Fruit fly (Drosophila melanogaster) whole organism, embryonic: Measurements from ENCODE around the gene CG10274.

ENCODE experiments used
- Asciz ChIP-seq: fragments of 200-800 bp; sonication (Bioruptor generic); optimal IDR thresholded peaks from 2 replicates; lab custom pipeline; 2017; ENCODE audit warnings: missing biosample characterization, mild to moderate bottlenecking, missing genetic modification characterization, missing genetic modification reagents
- Bgb ChIP-seq: fragments of 200-800 bp; sonication (Bioruptor generic); IDR thresholded peaks from 2 replicates; pipeline ENCODE4 v1.3.6; 2022; ENCODE audit warnings: missing biosample characterization, missing genetic modification characterization; ENCODE audit not compliant: partially characterized antibody
- CG10147 ChIP-seq: fragments of 200-800 bp; sonication (Bioruptor generic); optimal IDR thresholded peaks from 2 replicates; lab custom pipeline; 2019; ENCODE audit warnings: missing biosample characterization, mild to moderate bottlenecking, missing genetic modification characterization, moderate library complexity
- CG1024 ChIP-seq: fragments of 200-800 bp; sonication (Bioruptor generic); IDR thresholded peaks from 2 replicates; pipeline ENCODE4 v1.3.6; 2022; ENCODE audit warnings: missing biosample characterization, missing genetic modification characterization
- CG12942 ChIP-seq: fragments of 200-800 bp; sonication (Bioruptor generic); optimal IDR thresholded peaks from 3 replicates; lab custom pipeline; 2016; ENCODE audit warnings: missing biosample characterization, missing genetic modification characterization
- CG13287 ChIP-seq: fragments of 200-800 bp; sonication (Bioruptor generic); IDR thresholded peaks from 2 replicates; pipeline ENCODE4 v1.3.6; 2022; ENCODE audit warnings: missing biosample characterization, missing genetic modification characterization; ENCODE audit not compliant: partially characterized antibody
- CG17568 ChIP-seq: fragments of 200-800 bp; sonication (Bioruptor generic); optimal IDR thresholded peaks from 2 replicates; lab custom pipeline; 2018; ENCODE audit warnings: missing biosample characterization, mild to moderate bottlenecking, missing genetic modification characterization, moderate library complexity
- CG18011 ChIP-seq: fragments of 200-800 bp; sonication (Bioruptor generic); optimal IDR thresholded peaks from 2 replicates; lab custom pipeline; 2017; ENCODE audit warnings: missing biosample characterization, missing genetic modification characterization, mild to moderate bottlenecking, moderate library complexity, missing genotype
- CG18262 ChIP-seq: fragments of 200-800 bp; optimal IDR thresholded peaks from 3 replicates; lab custom pipeline; 2019; ENCODE audit warnings: missing biosample characterization, mild to moderate bottlenecking, missing genetic modification characterization, moderate library complexity
- CG2129 ChIP-seq: fragments of 200-800 bp; sonication (Bioruptor generic); IDR thresholded peaks from 2 replicates; pipeline ENCODE4 v1.3.6; 2022; ENCODE audit warnings: missing biosample characterization, missing genetic modification characterization; ENCODE audit not compliant: partially characterized antibody
- CG4854 ChIP-seq: fragments of 200-800 bp; sonication (Bioruptor generic); optimal IDR thresholded peaks from 2 replicates; lab custom pipeline; 2016; ENCODE audit warnings: missing biosample characterization, missing genetic modification characterization, inconsistent platforms
- CG5180 ChIP-seq: fragments of 200-800 bp; sonication (Bioruptor generic); optimal IDR thresholded peaks from 3 replicates; lab custom pipeline; 2017; ENCODE audit warnings: missing biosample characterization, missing genetic modification characterization, mild to moderate bottlenecking, moderate library complexity, missing genetic modification reagents
- CG6254 ChIP-seq: fragments of 200-800 bp; sonication (Bioruptor generic); optimal IDR thresholded peaks from 3 replicates; lab custom pipeline; 2017; ENCODE audit warnings: mild to moderate bottlenecking, missing biosample characterization, missing genetic modification reagents, missing genetic modification characterization
- CG6654 ChIP-seq: fragments of 200-800 bp; sonication (Bioruptor generic); optimal IDR thresholded peaks from 2 replicates; lab custom pipeline; 2017; ENCODE audit warnings: missing biosample characterization, mild to moderate bottlenecking, missing genetic modification characterization
- CG6813 ChIP-seq: fragments of 200-800 bp; sonication (Bioruptor generic); optimal IDR thresholded peaks from 2 replicates; lab custom pipeline; 2017; ENCODE audit warnings: missing biosample characterization, missing genetic modification characterization, mild to moderate bottlenecking, moderate library complexity, missing genetic modification reagents
- CG7357 ChIP-seq: fragments of 200-800 bp; sonication (Bioruptor generic); IDR thresholded peaks from 3 replicates; pipeline ENCODE4 v1.3.6; 2022; ENCODE audit warnings: missing biosample characterization, missing genetic modification characterization
- CG8290 ChIP-seq, 3 experiments: fragments of 200-800 bp; sonication (Bioruptor generic); optimal IDR thresholded peaks; 2 replicates each; lab custom pipeline; 2016 to 2019; ENCODE audit warnings: missing biosample characterization in 3 of 3, missing genetic modification characterization in 3 of 3, mild to moderate bottlenecking in 2 of 3, moderate library complexity in 1 of 3
- CG8478 ChIP-seq: fragments of >200 bp; optimal IDR thresholded peaks from 2 replicates; lab custom pipeline; 2018
- D19B ChIP-seq: fragments of 200-800 bp; sonication (Bioruptor generic); optimal IDR thresholded peaks from 2 replicates; lab custom pipeline; 2017; ENCODE audit warnings: missing biosample characterization, mild to moderate bottlenecking, missing genetic modification characterization
- Dll ChIP-seq: fragments of 200-800 bp; sonication (Bioruptor generic); IDR thresholded peaks from 4 replicates; pipeline ENCODE4 v1.3.6; 2022; ENCODE audit warnings: missing biosample characterization, missing genetic modification characterization; ENCODE audit not compliant: partially characterized antibody
- Elba2 ChIP-seq: fragments of 200-800 bp; sonication (Bioruptor generic); optimal IDR thresholded peaks from 3 replicates; lab custom pipeline; 2016; ENCODE audit warnings: missing biosample characterization, missing genetic modification characterization
- H15 ChIP-seq: fragments of 200-800 bp; sonication (Bioruptor generic); IDR thresholded peaks from 3 replicates; pipeline ENCODE4 v1.3.6; 2022; ENCODE audit warnings: missing biosample characterization, missing genetic modification characterization
- HHEX ChIP-seq: fragments of 200-800 bp; sonication (Bioruptor generic); optimal IDR thresholded peaks from 3 replicates; lab custom pipeline; 2017; ENCODE audit warnings: missing biosample characterization, mild to moderate bottlenecking, missing genetic modification characterization, missing genetic modification reagents
- HLHmδ ChIP-seq: fragments of 200-800 bp; sonication (Bioruptor generic); optimal IDR thresholded peaks from 2 replicates; lab custom pipeline; 2018; ENCODE audit warnings: missing biosample characterization, mild to moderate bottlenecking, missing genetic modification characterization, moderate library complexity
- Hr51 ChIP-seq, 2 experiments: fragments of 200-800 bp; sonication (Bioruptor generic); optimal IDR thresholded peaks; 2 replicates in 1 of 2; 3 replicates in 1 of 2; lab custom pipeline; 2016 to 2018; ENCODE audit warnings: missing biosample characterization in 2 of 2, missing genetic modification characterization in 2 of 2, mild to moderate bottlenecking in 1 of 2, moderate library complexity in 1 of 2
- Kr ChIP-seq: fragments of 200-800 bp; sonication (Bioruptor generic); optimal IDR thresholded peaks from 2 replicates; lab custom pipeline; 2017; ENCODE audit warnings: missing biosample characterization, mild to moderate bottlenecking, missing genetic modification characterization
- Sry-δ ChIP-seq: fragments of 200-800 bp; sonication (Bioruptor generic); optimal IDR thresholded peaks from 2 replicates; lab custom pipeline; 2016; ENCODE audit warnings: missing biosample characterization, missing genetic modification characterization
- ab ChIP-seq: fragments of 200-800 bp; sonication (Bioruptor generic); optimal IDR thresholded peaks from 2 replicates; lab custom pipeline; 2016; ENCODE audit warnings: missing biosample characterization, missing genetic modification characterization
- ara ChIP-seq: fragments of 200-800 bp; sonication (Bioruptor generic); IDR thresholded peaks from 2 replicates; pipeline ENCODE4 v1.3.6; 2022; ENCODE audit warnings: missing biosample characterization, missing genetic modification characterization
- bbx ChIP-seq: fragments of 200-800 bp; sonication (Bioruptor generic); IDR thresholded peaks from 2 replicates; pipeline ENCODE4 v1.3.6; 2022; ENCODE audit warnings: missing biosample characterization, missing genetic modification characterization; ENCODE audit not compliant: partially characterized antibody
- cad ChIP-seq: fragments of >200 bp; optimal IDR thresholded peaks from 2 replicates; lab custom pipeline; 2017; ENCODE audit warnings: missing biosample characterization, missing genetic modification characterization
- crp ChIP-seq, 2 experiments: fragments of 200-800 bp; sonication (Bioruptor generic); optimal IDR thresholded peaks; 2 replicates in 1 of 2; 3 replicates in 1 of 2; lab custom pipeline; 2017; ENCODE audit warnings: missing biosample characterization in 2 of 2, missing genetic modification characterization in 2 of 2, mild to moderate bottlenecking in 1 of 2, moderate library complexity in 1 of 2
- dmrt11E ChIP-seq: fragments of 200-800 bp; sonication (Bioruptor generic); optimal IDR thresholded peaks from 3 replicates; lab custom pipeline; 2018; ENCODE audit warnings: missing biosample characterization, mild to moderate bottlenecking, missing genetic modification characterization, moderate library complexity
- dpn ChIP-seq, 2 experiments: fragments of 200-800 bp; sonication (Bioruptor generic); optimal IDR thresholded peaks; 3 replicates each; lab custom pipeline; 2016; ENCODE audit warnings: missing biosample characterization in 2 of 2, missing genetic modification characterization in 2 of 2
- ems ChIP-seq: fragments of 200-800 bp; sonication (Bioruptor generic); optimal IDR thresholded peaks from 3 replicates; lab custom pipeline; 2016; ENCODE audit warnings: missing biosample characterization, missing genetic modification characterization
- esg ChIP-seq: fragments of 200-800 bp; sonication (Bioruptor generic); conservative IDR thresholded peaks from 2 replicates; pipeline ENCODE4 v1.3.6; 2022; ENCODE audit warnings: missing biosample characterization, missing genetic modification characterization
- fru ChIP-seq: fragments of >200 bp; optimal IDR thresholded peaks from 2 replicates; lab custom pipeline; 2017
- gro ChIP-seq: fragments of 200-800 bp; sonication (Bioruptor generic); optimal IDR thresholded peaks from 2 replicates; lab custom pipeline; 2016; ENCODE audit warnings: missing biosample characterization, missing genetic modification characterization
- jumu ChIP-seq: fragments of 200-800 bp; sonication (Bioruptor generic); optimal IDR thresholded peaks from 3 replicates; lab custom pipeline; 2016; ENCODE audit warnings: missing biosample characterization, missing genetic modification characterization
- lola ChIP-seq, 3 experiments: fragments of >200 bp in 2 of 3; fragments of 200-800 bp in 1 of 3; sonication (Bioruptor generic) in 1 of 3; optimal IDR thresholded peaks; 2 replicates each; lab custom pipeline; 2017 to 2019; ENCODE audit warnings: missing biosample characterization in 3 of 3, missing genetic modification characterization in 3 of 3, mild to moderate bottlenecking in 1 of 3, moderate library complexity in 1 of 3
- pita ChIP-seq: fragments of 200-800 bp; sonication (Bioruptor generic); optimal IDR thresholded peaks from 2 replicates; lab custom pipeline; 2017; ENCODE audit warnings: missing biosample characterization, mild to moderate bottlenecking, missing genetic modification characterization
- run ChIP-seq: fragments of 200-800 bp; sonication (Bioruptor generic); optimal IDR thresholded peaks from 3 replicates; lab custom pipeline; 2018; ENCODE audit warnings: missing biosample characterization, mild to moderate bottlenecking, missing genetic modification characterization
- seq ChIP-seq: fragments of 200-800 bp; sonication (Bioruptor generic); IDR thresholded peaks from 2 replicates; pipeline ENCODE4 v1.3.6; 2022; ENCODE audit warnings: missing biosample characterization, missing genetic modification characterization
- sim ChIP-seq: fragments of 200-800 bp; sonication (Bioruptor generic); IDR thresholded peaks from 2 replicates; pipeline ENCODE4 v1.3.6; 2022; ENCODE audit warnings: missing biosample characterization, missing genetic modification characterization
- ssp ChIP-seq: fragments of 200-800 bp; sonication (Bioruptor generic); IDR thresholded peaks from 2 replicates; pipeline ENCODE4 v1.3.6; 2022; ENCODE audit warnings: missing biosample characterization, missing genetic modification characterization
- tap ChIP-seq: fragments of 200-800 bp; optimal IDR thresholded peaks from 3 replicates; lab custom pipeline; 2019; ENCODE audit warnings: missing biosample characterization, mild to moderate bottlenecking, missing genetic modification characterization, moderate library complexity
- tin ChIP-seq: fragments of 200-800 bp; sonication (Bioruptor generic); optimal IDR thresholded peaks from 3 replicates; lab custom pipeline; 2016; ENCODE audit warnings: missing biosample characterization, missing genetic modification characterization
- tio ChIP-seq: fragments of 200-800 bp; sonication (Bioruptor generic); optimal IDR thresholded peaks from 2 replicates; lab custom pipeline; 2017; ENCODE audit warnings: missing biosample characterization, missing genetic modification characterization, inconsistent platforms
- vnd ChIP-seq: fragments of 200-800 bp; sonication (Bioruptor generic); IDR thresholded peaks from 3 replicates; pipeline ENCODE4 v1.3.6; 2022; ENCODE audit warnings: missing biosample characterization, missing genetic modification characterization; ENCODE audit not compliant: partially characterized antibody
- vvl ChIP-seq: fragments of 200-800 bp; sonication (Bioruptor generic); IDR thresholded peaks from 2 replicates; pipeline ENCODE4 v1.3.6; 2022; ENCODE audit warnings: missing biosample characterization, missing genetic modification characterization

Gene CG10274

DNA sequence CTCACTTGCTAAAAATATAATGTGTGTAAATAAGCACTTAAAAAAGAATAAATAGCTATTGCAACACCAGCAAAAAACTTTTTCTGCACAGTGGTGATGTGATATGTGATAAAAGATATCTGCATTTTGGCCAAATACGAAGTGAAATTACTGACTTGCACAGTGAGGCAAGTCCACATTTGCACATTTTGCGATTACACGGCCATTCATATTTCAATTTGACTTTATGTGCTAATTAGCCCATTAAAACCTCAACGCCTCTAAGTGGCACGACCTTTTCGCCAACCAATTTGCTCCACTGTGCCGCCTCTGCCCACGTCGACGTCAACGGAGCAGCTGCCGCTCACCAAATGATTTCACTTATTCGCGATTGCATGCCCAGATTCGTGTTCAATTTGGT, 38.6 kb upstream of the CG10274 start, which contains the start of gene CG33946 (continued):
- TF ChIP-seq Bgb (GFP tag; lab: Robert Waterston, UW) (no peak), CG10147 (GFP tag; lab: Kevin White, UChicago) (no peak), Dll (no peak), gro (GFP tag; lab: Kevin White, UChicago) (no peak), Hr51 (GFP tag; optimal IDR thresholded peaks at IDR 0.05; lab: Kevin White, UChicago) (no peak), D19B (GFP tag; lab: Kevin White, UChicago) (no peak), vnd (0 out of 3 replicates have a peak, but pooled peaks have one; percentile 18), ab (no peak), esg (GFP tag; lab: Robert Waterston, UW) (peak; percentile 54), CG6654 (GFP tag; lab: Kevin White, UChicago) (no peak), fru (lab: Kevin White, UChicago) (no peak), run (no peak), CG5180 (no peak), ssp (no peak), tio (no peak), ems (GFP tag; lab: Kevin White, UChicago) (peak; percentile 47), CG13287 (GFP tag; lab: Robert Waterston, UW) (no peak), dmrt11E (no peak), H15 (GFP tag; lab: Robert Waterston, UW) (peak; percentile 59; the same call in 1 of the 3 replicates), jumu (no peak), bbx (GFP tag; lab: Robert Waterston, UW) (no peak), Asciz (GFP tag; lab: Kevin White, UChicago) (no peak), CG8478 (lab: Kevin White, UChicago) (no peak), seq (GFP tag; lab: Robert Waterston, UW) (0 out of 2 replicates have a peak, but pooled peaks have one; percentile 10), CG7357 (GFP tag; lab: Robert Waterston, UW) (no peak), lola (GFP tag; optimal IDR thresholded peaks at IDR 0.05; lab: Kevin White, UChicago) (peak in 1 of 3 experiments; percentile 13), CG18262 (peak; percentile 10), CG1024 (GFP tag; lab: Robert Waterston, UW) (no peak), vvl (no peak), dpn (GFP tag; optimal IDR thresholded peaks at IDR 0.05; lab: Kevin White, UChicago) (peak in 1 of 2 experiments; percentile 40), HLHmδ (no peak), CG2129 (GFP tag; lab: Robert Waterston, UW) (no peak), CG4854 (no peak), Sry-δ (GFP tag; lab: Kevin White, UChicago) (no peak), tin (GFP tag; lab: Kevin White, UChicago) (no peak), CG8290 (GFP tag; optimal IDR thresholded peaks at IDR 0.05; lab: Kevin White, UChicago) (no peak), CG8290 (tag; optimal IDR thresholded peaks at IDR 0.05; lab: Kevin White, UChicago) (peak in 1 of 2 experiments; percentile 0), crp (GFP tag; optimal IDR thresholded peaks at IDR 0.05; lab: Kevin White, UChicago) (no peak), pita (GFP tag; lab: Kevin White, UChicago) (no peak), HHEX (GFP tag; lab: Kevin White, UChicago) (no peak), Elba2 (GFP tag; lab: Kevin White, UChicago) (no peak), CG18011 (GFP tag; lab: Kevin White, UChicago) (no peak), CG17568 (GFP tag; lab: Kevin White, UChicago) (no peak), ara (GFP tag; lab: Robert Waterston, UW) (peak; percentile 42; the same call in 1 of the 2 replicates), CG6254 (GFP tag; lab: Kevin White, UChicago) (no peak), CG6813 (GFP tag; lab: Kevin White, UChicago) (no peak), cad (GFP tag; lab: Kevin White, UChicago) (no peak), tap (tag; lab: Kevin White, UChicago) (no peak), Kr (GFP tag; lab: Kevin White, UChicago) (no peak), CG12942 (no peak), sim (no peak)
